Fruit fly (Drosophila melanogaster): ENCODE measurements around the gene CG33098.

CG33098 gene

DNA sequence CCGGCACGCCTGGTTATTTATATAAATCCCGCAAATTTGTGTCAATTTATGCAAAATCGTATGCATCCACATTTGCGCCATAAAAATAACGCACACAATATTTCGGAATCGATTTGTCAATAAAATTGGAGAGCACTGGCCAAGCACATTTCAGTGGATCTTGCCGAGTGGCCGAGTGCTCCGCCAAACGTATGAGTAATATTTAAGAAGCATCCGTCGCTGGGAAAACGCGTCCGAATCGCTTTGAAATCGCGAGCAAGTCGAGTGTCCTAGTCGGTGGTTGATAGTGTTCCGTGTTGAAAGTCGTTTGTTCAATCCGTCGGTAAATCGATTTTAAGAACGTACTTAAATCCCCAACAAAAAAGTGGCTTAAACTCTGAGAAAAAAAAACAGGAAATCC is at the start of gene CG33098:
TSS of gene CG33098 (plus strand) at position 224 of the 400 bp plus-strand sequence.
- TF ChIP-seq Myc (optimal IDR thresholded peaks at IDR 0.05) (no peak), h (optimal IDR thresholded peaks at IDR 0.05) (no peak), Sin3A (optimal IDR thresholded peaks at IDR 0.05) (no peak), ttk (optimal IDR thresholded peaks at IDR 0.05) (no peak), psq (optimal IDR thresholded peaks at IDR 0.05) (no peak), insv (optimal IDR thresholded peaks at IDR 0.05) (no peak)

dm6 chr3R:12341374-12341773 is 45.6 kb upstream of the CG33098 start, which contains the start of gene Sgsf:
Sgsf (plus strand) TSS chr3R:12341674.
- TF ChIP-seq h (optimal IDR thresholded peaks at IDR 0.05), result no peak
- no peak for TF ChIP-seq insv (optimal IDR thresholded peaks at IDR 0.05)
- TF ChIP-seq ttk (optimal IDR thresholded peaks at IDR 0.05), result no peak
- TF ChIP-seq psq (optimal IDR thresholded peaks at IDR 0.05), result no peak
- no peak for TF ChIP-seq Sin3A (optimal IDR thresholded peaks at IDR 0.05)
- no peak for TF ChIP-seq Myc (optimal IDR thresholded peaks at IDR 0.05)

- TF ChIP-seq Myc (optimal IDR thresholded peaks at IDR 0.05), result no peak
- TF ChIP-seq ttk (optimal IDR thresholded peaks at IDR 0.05), result no peak
- no peak for TF ChIP-seq psq (optimal IDR thresholded peaks at IDR 0.05)
- no peak for TF ChIP-seq insv (optimal IDR thresholded peaks at IDR 0.05)
- no peak for TF ChIP-seq Sin3A (optimal IDR thresholded peaks at IDR 0.05)
- no peak for TF ChIP-seq h (optimal IDR thresholded peaks at IDR 0.05)
These were observed 42.0 kb upstream of the CG33098 start for dm6 chr3R:12344914-12345549.

DNA sequence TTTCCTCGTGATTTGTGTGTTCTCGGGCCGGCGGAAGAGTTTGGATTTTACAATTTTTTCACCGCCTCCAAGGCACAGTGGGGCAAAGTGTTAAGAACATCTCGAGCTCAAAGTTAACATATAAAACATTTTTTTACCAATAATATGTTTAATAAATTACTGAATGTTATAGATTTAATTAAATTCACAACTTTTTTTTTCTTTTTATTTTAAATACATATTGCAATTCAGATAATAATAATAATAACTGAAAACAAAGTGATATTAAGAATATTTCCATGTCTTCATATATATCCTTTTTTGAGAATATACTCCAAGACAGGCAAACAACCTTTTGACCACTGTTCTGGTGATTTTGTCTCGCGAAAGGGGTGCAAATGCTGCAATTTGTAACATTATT is 41.0 kb upstream of the CG33098 start:
- TF ChIP-seq ttk (optimal IDR thresholded peaks at IDR 0.05) (no peak), insv (optimal IDR thresholded peaks at IDR 0.05) (no peak), h (optimal IDR thresholded peaks at IDR 0.05) (no peak), Myc (optimal IDR thresholded peaks at IDR 0.05) (no peak), psq (optimal IDR thresholded peaks at IDR 0.05) (no peak), Sin3A (optimal IDR thresholded peaks at IDR 0.05) (no peak)

dm6 chr3R:12347659-12348058 is 39.3 kb upstream of the CG33098 start:
- TF ChIP-seq ttk (optimal IDR thresholded peaks at IDR 0.05), result no peak
- no peak for TF ChIP-seq h (optimal IDR thresholded peaks at IDR 0.05)

- no peak for TF ChIP-seq ttk (optimal IDR thresholded peaks at IDR 0.05)
- no peak for TF ChIP-seq Sin3A (optimal IDR thresholded peaks at IDR 0.05)
- TF ChIP-seq Myc (optimal IDR thresholded peaks at IDR 0.05), result no peak
- no peak for TF ChIP-seq psq (optimal IDR thresholded peaks at IDR 0.05)
- TF ChIP-seq insv (optimal IDR thresholded peaks at IDR 0.05), result no peak
- TF ChIP-seq h (optimal IDR thresholded peaks at IDR 0.05), result no peak
These were observed 36.5 kb upstream of the CG33098 start, which contains the start of gene CG10038 for dm6 chr3R:12350497-12350896. CG10038 (minus strand) TSS chr3R:12350644.

dm6 chr3R:12352003-12352402 is 35.0 kb upstream of the CG33098 start, which contains the start of gene CG10041:
CG10041 (minus strand) TSS chr3R:12352103.
- no peak for TF ChIP-seq h (optimal IDR thresholded peaks at IDR 0.05)
- TF ChIP-seq ttk (optimal IDR thresholded peaks at IDR 0.05), result no peak
- no peak for TF ChIP-seq Myc (optimal IDR thresholded peaks at IDR 0.05)
- TF ChIP-seq Sin3A (optimal IDR thresholded peaks at IDR 0.05), result no peak
- TF ChIP-seq psq (optimal IDR thresholded peaks at IDR 0.05), result no peak
- no peak for TF ChIP-seq insv (optimal IDR thresholded peaks at IDR 0.05)

- no peak for TF ChIP-seq ttk (optimal IDR thresholded peaks at IDR 0.05)
- no peak for TF ChIP-seq Sin3A (optimal IDR thresholded peaks at IDR 0.05)
- no peak for TF ChIP-seq insv (optimal IDR thresholded peaks at IDR 0.05)
- TF ChIP-seq psq (optimal IDR thresholded peaks at IDR 0.05), result no peak
- TF ChIP-seq Myc (optimal IDR thresholded peaks at IDR 0.05), result no peak
- TF ChIP-seq h (optimal IDR thresholded peaks at IDR 0.05), result no peak
These were observed 30.9 kb upstream of the CG33098 start, which contains the start of gene MBD-R2 for dm6 chr3R:12356044-12356443. MBD-R2 (minus strand) TSS chr3R:12356265.

DNA sequence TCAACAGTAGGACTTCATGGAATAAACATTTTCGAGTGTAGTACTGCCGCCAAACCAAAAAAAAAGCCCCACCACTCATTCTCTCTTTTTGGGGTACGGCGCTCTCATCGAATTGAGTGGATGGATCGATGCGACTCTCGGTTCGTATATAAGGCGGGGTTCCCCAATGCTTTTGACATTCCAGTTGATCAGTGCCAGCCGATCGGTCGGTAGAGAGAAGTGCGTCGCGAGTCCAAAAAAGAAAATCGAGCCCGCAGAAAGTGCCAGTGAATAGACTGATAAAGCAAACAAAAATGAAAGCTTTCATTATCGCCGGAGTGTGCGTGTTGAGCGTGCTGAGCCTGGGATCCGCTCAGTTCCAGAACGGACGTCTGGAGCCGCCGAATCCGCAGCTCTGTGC is 27.2 kb upstream of the CG33098 start, which contains the start of gene CG4115:
TSS of gene CG4115 (plus strand) at position 172 of the 400 bp plus-strand sequence.
- no peak for TF ChIP-seq Myc (optimal IDR thresholded peaks at IDR 0.05)
- TF ChIP-seq ttk (optimal IDR thresholded peaks at IDR 0.05), result no peak
- TF ChIP-seq insv (optimal IDR thresholded peaks at IDR 0.05), result no peak
- TF ChIP-seq h (optimal IDR thresholded peaks at IDR 0.05), result no peak
- no peak for TF ChIP-seq Sin3A (optimal IDR thresholded peaks at IDR 0.05)
- TF ChIP-seq psq (optimal IDR thresholded peaks at IDR 0.05), result no peak

DNA sequence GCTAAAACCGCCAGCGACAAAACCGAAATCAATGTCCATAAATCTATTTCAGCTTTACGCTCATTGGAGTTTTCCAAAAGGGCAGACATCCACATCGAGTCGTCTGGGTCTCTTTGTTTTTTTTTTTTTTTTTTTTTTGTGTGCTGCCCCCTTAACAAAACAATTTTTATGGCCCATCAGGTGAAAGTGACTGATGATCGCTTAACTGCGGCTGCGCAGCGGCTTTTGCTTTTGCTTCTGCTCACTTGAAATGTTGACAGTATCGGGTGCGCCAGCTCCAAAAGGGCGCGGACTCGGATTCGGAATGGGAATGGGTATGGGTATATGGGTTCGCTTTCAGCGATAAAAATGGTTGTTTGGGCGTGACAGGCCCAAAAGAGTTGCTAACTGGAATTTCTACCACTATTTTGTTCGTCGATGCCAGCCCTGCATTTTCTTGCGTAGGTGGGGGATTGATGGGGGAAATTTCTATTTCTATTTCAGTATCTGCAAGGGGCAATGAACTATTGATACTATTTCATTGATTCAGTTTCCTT is 25.0 kb upstream of the CG33098 start:
- TF ChIP-seq ttk (optimal IDR thresholded peaks at IDR 0.05), result no peak
- TF ChIP-seq insv (optimal IDR thresholded peaks at IDR 0.05), result no peak
- no peak for TF ChIP-seq Sin3A (optimal IDR thresholded peaks at IDR 0.05)
- TF ChIP-seq Myc (optimal IDR thresholded peaks at IDR 0.05), result no peak
- no peak for TF ChIP-seq h (optimal IDR thresholded peaks at IDR 0.05)
- no peak for TF ChIP-seq psq (optimal IDR thresholded peaks at IDR 0.05)

DNA sequence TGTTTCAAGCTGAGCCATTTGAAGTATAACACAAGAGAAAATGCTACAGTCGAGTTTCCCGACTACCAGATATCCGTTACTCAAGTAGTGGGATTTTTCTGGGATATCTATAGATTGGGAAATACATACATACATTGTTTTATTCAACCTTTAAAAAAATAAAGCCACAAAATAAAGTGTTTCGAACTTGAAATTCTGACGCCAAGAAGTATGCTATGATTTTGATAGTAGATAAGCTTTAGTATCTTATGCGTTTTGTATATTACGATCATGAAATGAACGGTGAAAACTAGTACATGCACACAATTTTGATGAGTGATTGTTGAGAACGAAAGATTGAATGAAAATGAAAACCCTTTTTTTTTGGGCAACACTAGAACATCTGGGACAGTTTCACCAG is 23.4 kb upstream of the CG33098 start:
- TF ChIP-seq Sin3A (optimal IDR thresholded peaks at IDR 0.05) (no peak), h (optimal IDR thresholded peaks at IDR 0.05) (no peak), insv (optimal IDR thresholded peaks at IDR 0.05) (no peak), ttk (optimal IDR thresholded peaks at IDR 0.05) (no peak), Myc (optimal IDR thresholded peaks at IDR 0.05) (no peak)

- TF ChIP-seq Sin3A (optimal IDR thresholded peaks at IDR 0.05) (no peak), h (optimal IDR thresholded peaks at IDR 0.05) (no peak), ttk (optimal IDR thresholded peaks at IDR 0.05) (no peak), insv (optimal IDR thresholded peaks at IDR 0.05) (no peak), psq (optimal IDR thresholded peaks at IDR 0.05) (no peak), Myc (optimal IDR thresholded peaks at IDR 0.05) (no peak)
These were observed 22.4 kb upstream of the CG33098 start, which contains the start of gene Tim17a1 for dm6 chr3R:12364580-12364979. Tim17a1 (minus strand) TSS chr3R:12364680.
